Worm (Caenorhabditis elegans) whole organism, early embryonic: ENCODE data around the gene rskd-1.

ENCODE experiments used
- B0310.2 ChIP-seq: sonication (generic microtip); optimal IDR thresholded peaks from 2 replicates; lab custom pipeline; 2016; ENCODE audit warnings: mild to moderate bottlenecking, missing genetic modification characterization, missing compliant biosample characterization
- F13C5.2 ChIP-seq: sonication (generic microtip); optimal IDR thresholded peaks from 2 replicates; lab custom pipeline; 2017; ENCODE audit warnings: mild to moderate bottlenecking, missing genetic modification characterization, inconsistent platforms, missing compliant biosample characterization
- aly-1 ChIP-seq: sonication (generic microtip); optimal IDR thresholded peaks from 2 replicates; lab custom pipeline; 2016; ENCODE audit warnings: missing genetic modification characterization, missing compliant biosample characterization
- ama-1 ChIP-seq: fragments of 150-350 bp; optimal IDR thresholded peaks from 2 replicates; lab custom pipeline; 2014
- ceh-13 ChIP-seq: fragments of 200-800 bp; sonication (Bioruptor generic); optimal IDR thresholded peaks from 2 replicates; lab custom pipeline; 2018; ENCODE audit warnings: mild to moderate bottlenecking, missing genetic modification characterization, missing compliant biosample characterization
- ceh-36 ChIP-seq: sonication (generic microtip); optimal IDR thresholded peaks from 2 replicates; lab custom pipeline; 2016; ENCODE audit warnings: missing genetic modification characterization, inconsistent platforms, missing compliant biosample characterization
- ets-7 ChIP-seq: sonication (generic microtip); optimal IDR thresholded peaks from 2 replicates; lab custom pipeline; 2016; ENCODE audit warnings: missing genotype, missing genetic modification characterization, missing compliant biosample characterization
- flt-1 ChIP-seq: fragments of 200-800 bp; sonication (Bioruptor generic); IDR thresholded peaks from 2 replicates; pipeline ENCODE4 v1.3.6; 2022; ENCODE audit warnings: missing genetic modification characterization, missing compliant biosample characterization
- hmbx-1 ChIP-seq: sonication (generic microtip); optimal IDR thresholded peaks from 2 replicates; lab custom pipeline; 2016; ENCODE audit warnings: mild to moderate bottlenecking, missing genetic modification characterization, missing compliant biosample characterization
- hmg-4 ChIP-seq: fragments of 200-800 bp; sonication (Bioruptor generic); optimal IDR thresholded peaks from 2 replicates; lab custom pipeline; 2018; ENCODE audit warnings: mild to moderate bottlenecking, missing genetic modification characterization, missing compliant biosample characterization
- hnd-1 ChIP-seq: sonication (generic microtip); optimal IDR thresholded peaks from 2 replicates; lab custom pipeline; 2016; ENCODE audit warnings: missing genetic modification characterization, missing compliant biosample characterization
- pes-1 ChIP-seq: fragments of 200-800 bp; sonication (Bioruptor generic); IDR thresholded peaks from 2 replicates; pipeline ENCODE4 v1.3.6; 2022; ENCODE audit warnings: missing genetic modification reagents, missing genetic modification characterization, missing compliant biosample characterization
- scrt-1 ChIP-seq: fragments of 200-800 bp; sonication (Bioruptor generic); IDR thresholded peaks from 2 replicates; pipeline ENCODE4 v1.3.6; 2022; ENCODE audit warnings: missing genetic modification characterization, missing compliant biosample characterization
- sea-1 ChIP-seq: fragments of 200-800 bp; sonication (Bioruptor generic); conservative IDR thresholded peaks from 2 replicates; pipeline ENCODE4 v1.3.6; 2022; ENCODE audit warnings: missing genetic modification characterization, missing compliant biosample characterization
- tbx-11 ChIP-seq: fragments of 200-800 bp; sonication (Bioruptor generic); IDR thresholded peaks from 2 replicates; pipeline ENCODE4 v1.3.6; 2022; ENCODE audit warnings: missing genetic modification characterization, missing compliant biosample characterization
- tbx-37 ChIP-seq: fragments of 200-800 bp; sonication (Bioruptor generic); conservative IDR thresholded peaks from 2 replicates; pipeline ENCODE4 v1.3.6; 2022; ENCODE audit warnings: missing genetic modification reagents, missing genetic modification characterization, missing compliant biosample characterization
- tra-4 ChIP-seq: sonication (generic microtip); optimal IDR thresholded peaks from 2 replicates; lab custom pipeline; 2017; ENCODE audit warnings: missing genetic modification characterization, missing compliant biosample characterization

rskd-1 gene

ce11 chrV:12288577-12288976, at the start of gene rskd-1:
Gene rskd-1, minus strand, starts transcription at chrV:12288615.
- TF ChIP-seq hnd-1 (tag; lab: Kevin White, UChicago), result no peak
- TF ChIP-seq ama-1 (lab: Kevin White, UChicago), result no peak
- no peak for TF ChIP-seq ceh-36 (tag; lab: Kevin White, UChicago)
- TF ChIP-seq scrt-1 (GFP tag; lab: Robert Waterston, UW), result no peak

ce11 chrV:12337894-12338293, 49.5 kb upstream of the rskd-1 start, which contains the start of gene twk-13:
Gene twk-13, minus strand, starts transcription at chrV:12337994.
- TF ChIP-seq tbx-37 (GFP tag; lab: Robert Waterston, UW) (no peak), scrt-1 (GFP tag; lab: Robert Waterston, UW) (no peak), hmbx-1 (tag; lab: Kevin White, UChicago) (no peak), hnd-1 (tag; lab: Kevin White, UChicago) (no peak), ama-1 (lab: Kevin White, UChicago) (no peak), sea-1 (no peak), pes-1 (GFP tag; lab: Robert Waterston, UW) (no peak), B0310.2 (tag; lab: Kevin White, UChicago) (no peak), tbx-11 (GFP tag; lab: Robert Waterston, UW) (no peak), tra-4 (tag; lab: Kevin White, UChicago) (no peak), hmg-4 (GFP tag; lab: Kevin White, UChicago) (no peak), ets-7 (no peak), F13C5.2 (tag; lab: Kevin White, UChicago) (no peak), ceh-36 (tag; lab: Kevin White, UChicago) (no peak), ceh-13 (GFP tag; lab: Kevin White, UChicago) (no peak), flt-1 (no peak), aly-1 (no peak)

- TF ChIP-seq pes-1 (GFP tag; lab: Robert Waterston, UW) (no peak), aly-1 (no peak), ama-1 (lab: Kevin White, UChicago) (no peak), hmbx-1 (tag; lab: Kevin White, UChicago) (no peak)
Observed at ce11 chrV:12334387-12334786, 46.0 kb upstream of the rskd-1 start.

- peak; percentile 47 for TF ChIP-seq ceh-36 (tag; lab: Kevin White, UChicago)
- no peak for TF ChIP-seq F13C5.2 (tag; lab: Kevin White, UChicago)
- TF ChIP-seq ets-7, result no peak
- no peak; the same call in 1 of the 2 replicates for TF ChIP-seq tbx-11 (GFP tag; lab: Robert Waterston, UW)
- TF ChIP-seq sea-1, result peak; percentile 69; the same call in 1 of the 2 replicates
- TF ChIP-seq ceh-13 (GFP tag; lab: Kevin White, UChicago), result peak; percentile 10
- no peak for TF ChIP-seq hmbx-1 (tag; lab: Kevin White, UChicago)
- TF ChIP-seq hmg-4 (GFP tag; lab: Kevin White, UChicago), result peak; percentile 44
- TF ChIP-seq B0310.2 (tag; lab: Kevin White, UChicago), result no peak
- no peak for TF ChIP-seq tra-4 (tag; lab: Kevin White, UChicago)
- TF ChIP-seq flt-1, result 0 out of 2 replicates have a peak, but pooled peaks have one; percentile 50
- TF ChIP-seq tbx-37 (GFP tag; lab: Robert Waterston, UW), result peak; percentile 46; the same call in 1 of the 2 replicates
- TF ChIP-seq hnd-1 (tag; lab: Kevin White, UChicago), result peak; percentile 9
- TF ChIP-seq aly-1, result no peak
- TF ChIP-seq scrt-1 (GFP tag; lab: Robert Waterston, UW), result 0 out of 2 replicates have a peak, but pooled peaks have one; percentile 65
- TF ChIP-seq pes-1 (GFP tag; lab: Robert Waterston, UW), result peak; percentile 82
- TF ChIP-seq ama-1 (lab: Kevin White, UChicago), result no peak
Observed at ce11 chrV:12331820-12332219, 43.4 kb upstream of the rskd-1 start.

ce11 chrV:12329173-12329572, 40.8 kb upstream of the rskd-1 start:
- TF ChIP-seq scrt-1 (GFP tag; lab: Robert Waterston, UW) (no peak), ceh-36 (tag; lab: Kevin White, UChicago) (no peak), pes-1 (GFP tag; lab: Robert Waterston, UW) (no peak), tra-4 (tag; lab: Kevin White, UChicago) (no peak), tbx-11 (GFP tag; lab: Robert Waterston, UW) (no peak), ceh-13 (GFP tag; lab: Kevin White, UChicago) (no peak), hmg-4 (GFP tag; lab: Kevin White, UChicago) (no peak), flt-1 (no peak), sea-1 (no peak), ets-7 (no peak), F13C5.2 (tag; lab: Kevin White, UChicago) (no peak), hnd-1 (tag; lab: Kevin White, UChicago) (no peak), ama-1 (lab: Kevin White, UChicago) (no peak), hmbx-1 (tag; lab: Kevin White, UChicago) (no peak), B0310.2 (tag; lab: Kevin White, UChicago) (no peak)

DNA sequence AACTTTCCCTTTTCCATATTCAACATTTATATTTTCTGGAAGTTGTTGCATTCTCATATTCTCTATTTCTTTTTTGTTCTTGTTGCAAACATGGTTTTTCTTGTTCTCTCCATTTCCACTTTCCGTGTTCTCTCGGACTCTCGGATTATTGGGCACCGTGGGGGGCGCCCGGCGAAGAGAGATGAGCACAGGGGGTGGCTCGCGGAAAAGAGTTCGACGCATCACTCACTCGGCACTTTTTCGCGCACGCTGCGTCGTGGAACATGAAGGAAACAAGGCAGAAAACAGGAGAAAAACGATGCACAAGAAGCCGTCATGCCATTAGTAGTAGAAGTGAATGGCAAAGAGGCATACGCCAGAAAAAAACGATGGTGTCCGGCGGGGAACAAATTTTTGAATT, 38.2 kb upstream of the rskd-1 start:
- TF ChIP-seq tbx-37 (GFP tag; lab: Robert Waterston, UW) (no peak), scrt-1 (GFP tag; lab: Robert Waterston, UW) (no peak), ama-1 (lab: Kevin White, UChicago) (no peak), B0310.2 (tag; lab: Kevin White, UChicago) (no peak), sea-1 (no peak)

DNA sequence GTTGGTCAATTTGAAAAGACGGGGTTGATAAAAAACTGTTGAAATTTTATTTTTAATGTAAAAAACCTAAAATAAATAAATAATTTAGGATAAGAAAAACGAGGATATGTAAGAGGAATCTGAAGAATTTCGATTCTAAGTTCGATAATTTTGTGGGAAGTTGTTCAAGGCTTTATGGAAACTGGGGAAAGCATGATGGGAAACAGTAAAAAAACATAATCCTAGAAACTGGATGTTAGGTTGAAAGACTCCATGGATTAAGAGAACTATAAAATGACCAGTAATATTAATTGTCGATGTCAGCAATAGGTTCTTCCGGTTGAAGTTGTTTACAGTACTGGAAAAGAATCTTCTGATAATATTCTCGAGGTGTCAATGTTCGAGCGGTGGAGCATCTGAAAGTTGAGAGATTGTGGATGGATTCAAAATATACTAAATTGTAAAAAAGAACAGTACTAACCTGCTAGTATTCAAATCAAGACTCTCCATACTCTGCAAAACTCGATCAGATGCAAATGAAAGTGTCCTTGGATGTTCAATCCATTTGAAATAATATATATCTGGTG, 31.9 kb upstream of the rskd-1 start:
- TF ChIP-seq tra-4 (tag; lab: Kevin White, UChicago), result no peak
- no peak for TF ChIP-seq hmg-4 (GFP tag; lab: Kevin White, UChicago)
- TF ChIP-seq scrt-1 (GFP tag; lab: Robert Waterston, UW), result no peak
